Fruit fly (Drosophila melanogaster): Measurements from ENCODE around the gene CG12746.
A peak's percentile ranks its signal among the peaks of the same experiment; 100 is the strongest.

CG12746 gene

dm6 chr3R:5517002-5517875 lies 47.4 kb upstream of the CG12746 start, which contains the start of gene Itpr (continued):
- no peak for TF ChIP-seq Lpt (GFP tag; optimal IDR thresholded peaks at IDR 0.05)
- TF ChIP-seq repo (GFP tag; optimal IDR thresholded peaks at IDR 0.05) = no peak
- TF ChIP-seq CG17385 (GFP tag; optimal IDR thresholded peaks at IDR 0.05) = peak; percentile 69
- TF ChIP-seq dysf (GFP tag; IDR thresholded peaks at IDR 0.05) = 0 out of 3 replicates have a peak, but pooled peaks have one; percentile 18
- no peak for TF ChIP-seq mld (GFP tag; IDR thresholded peaks at IDR 0.05; ENCODE audit: partially characterized antibody)
- TF ChIP-seq crp (GFP tag; optimal IDR thresholded peaks at IDR 0.05) = no peak
- no peak for TF ChIP-seq CG43689 (GFP tag; IDR thresholded peaks at IDR 0.05)
- no peak for TF ChIP-seq tgo (GFP tag; IDR thresholded peaks at IDR 0.05)
- TF ChIP-seq corto (GFP tag; optimal IDR thresholded peaks at IDR 0.05) = peak; percentile 20
- TF ChIP-seq Optix (GFP tag; IDR thresholded peaks at IDR 0.05) = no peak
- TF ChIP-seq CG17359 (tag; optimal IDR thresholded peaks at IDR 0.05) = no peak
- TF ChIP-seq Rx (GFP tag; IDR thresholded peaks at IDR 0.05) = no peak
- TF ChIP-seq cad (GFP tag; optimal IDR thresholded peaks at IDR 0.05) = no peak
- no peak for TF ChIP-seq CG18262 (tag; optimal IDR thresholded peaks at IDR 0.05)
- no peak for TF ChIP-seq CG13123 (GFP tag; optimal IDR thresholded peaks at IDR 0.05)
- TF ChIP-seq MESR4 (GFP tag; optimal IDR thresholded peaks at IDR 0.05) = peak; percentile 41
- TF ChIP-seq sob (GFP tag; IDR thresholded peaks at IDR 0.05) = 0 out of 2 replicates have a peak, but pooled peaks have one; percentile 45
- TF ChIP-seq Lim3 (GFP tag; IDR thresholded peaks at IDR 0.05) = no peak
- no peak for TF ChIP-seq gcm (GFP tag; optimal IDR thresholded peaks at IDR 0.05)
- TF ChIP-seq nau (GFP tag; optimal IDR thresholded peaks at IDR 0.05) = no peak
- no peak for TF ChIP-seq CG14965 (GFP tag; optimal IDR thresholded peaks at IDR 0.05; ENCODE audit: borderline replicate concordance)
- TF ChIP-seq sc (optimal IDR thresholded peaks at IDR 0.05) = no peak
- TF ChIP-seq sc (GFP tag; optimal IDR thresholded peaks at IDR 0.05) = no peak
- no peak for TF ChIP-seq oc (tag; optimal IDR thresholded peaks at IDR 0.05)
- TF ChIP-seq CG16863 (GFP tag; optimal IDR thresholded peaks at IDR 0.05) = no peak
- TF ChIP-seq ham (GFP tag; IDR thresholded peaks at IDR 0.05) = no peak
- no peak for TF ChIP-seq CG6854 (GFP tag; optimal IDR thresholded peaks at IDR 0.05)
- no peak for TF ChIP-seq tll (GFP tag; optimal IDR thresholded peaks at IDR 0.05)
- no peak for TF ChIP-seq Doc2 (GFP tag; IDR thresholded peaks at IDR 0.05)
- no peak for TF ChIP-seq Oaz (GFP tag; IDR thresholded peaks at IDR 0.05)
- no peak for TF ChIP-seq CG31388 (GFP tag; optimal IDR thresholded peaks at IDR 0.05)
- TF ChIP-seq nmo (GFP tag; optimal IDR thresholded peaks at IDR 0.05) = no peak
- TF ChIP-seq scrt (GFP tag; optimal IDR thresholded peaks at IDR 0.05) = peak; percentile 2
- no peak for TF ChIP-seq CG30020 (tag; optimal IDR thresholded peaks at IDR 0.05)
- TF ChIP-seq pnt (GFP tag; optimal IDR thresholded peaks at IDR 0.05) = no peak
- no peak for TF ChIP-seq Sox102F (GFP tag; optimal IDR thresholded peaks at IDR 0.05)
- TF ChIP-seq Lhr (GFP tag; optimal IDR thresholded peaks at IDR 0.05) = no peak
- peak; percentile 9; the same call in 1 of the 2 replicates for TF ChIP-seq CG4360 (GFP tag; IDR thresholded peaks at IDR 0.05)
- no peak for TF ChIP-seq CG12236 (GFP tag; optimal IDR thresholded peaks at IDR 0.05)
- no peak for TF ChIP-seq schlank (tag; optimal IDR thresholded peaks at IDR 0.05)
- no peak for TF ChIP-seq Scr (GFP tag; IDR thresholded peaks at IDR 0.05; ENCODE audit: partially characterized antibody)
- peak; percentile 31 for TF ChIP-seq ftz-f1 (GFP tag; optimal IDR thresholded peaks at IDR 0.05)
- TF ChIP-seq CG11247 (GFP tag; IDR thresholded peaks at IDR 0.05) = no peak
- no peak for TF ChIP-seq dati (GFP tag; IDR thresholded peaks at IDR 0.05)
- no peak for TF ChIP-seq CkIIα-i1 (GFP tag; IDR thresholded peaks at IDR 0.05)
- TF ChIP-seq Usf (GFP tag; optimal IDR thresholded peaks at IDR 0.05) = no peak
- no peak for TF ChIP-seq CG12155 (GFP tag; optimal IDR thresholded peaks at IDR 0.05)
- no peak for TF ChIP-seq p53 (GFP tag; optimal IDR thresholded peaks at IDR 0.05)
- no peak for TF ChIP-seq CG1602 (GFP tag; optimal IDR thresholded peaks at IDR 0.05)
- TF ChIP-seq CG4707 (GFP tag; optimal IDR thresholded peaks at IDR 0.05) = no peak

All from whole organism, embryonic.